Worm (Caenorhabditis elegans): ENCODE results near the gene emb-9.

- TF ChIP-seq ces-1 (GFP tag; optimal IDR thresholded peaks at IDR 0.05) (no peak), nhr-28 (tag; optimal IDR thresholded peaks at IDR 0.05) (no peak), tbx-8 (GFP tag; optimal IDR thresholded peaks at IDR 0.05) (no peak), lin-13 (tag; optimal IDR thresholded peaks at IDR 0.05) (no peak), blmp-1 (tag; optimal IDR thresholded peaks at IDR 0.05) (no peak), elt-1 (tag; optimal IDR thresholded peaks at IDR 0.05; ENCODE audit: borderline replicate concordance, insufficient read depth) (no peak)
These were observed at the start of gene emb-9 for ce11 chrIII:9344347-9344746.
